Worm (Caenorhabditis elegans) whole organism, early embryonic: ENCODE results near the gene srj-14.

Experiments
- B0310.2 ChIP-seq: sonication (generic microtip); optimal IDR thresholded peaks from 2 replicates; lab custom pipeline; 2016; ENCODE audit warnings: mild to moderate bottlenecking, missing genetic modification characterization, missing compliant biosample characterization
- F13C5.2 ChIP-seq: sonication (generic microtip); optimal IDR thresholded peaks from 2 replicates; lab custom pipeline; 2017; ENCODE audit warnings: mild to moderate bottlenecking, missing genetic modification characterization, inconsistent platforms, missing compliant biosample characterization
- aly-1 ChIP-seq: sonication (generic microtip); optimal IDR thresholded peaks from 2 replicates; lab custom pipeline; 2016; ENCODE audit warnings: missing genetic modification characterization, missing compliant biosample characterization
- ama-1 ChIP-seq: fragments of 150-350 bp; optimal IDR thresholded peaks from 2 replicates; lab custom pipeline; 2014
- ceh-13 ChIP-seq: fragments of 200-800 bp; sonication (Bioruptor generic); optimal IDR thresholded peaks from 2 replicates; lab custom pipeline; 2018; ENCODE audit warnings: mild to moderate bottlenecking, missing genetic modification characterization, missing compliant biosample characterization
- ceh-36 ChIP-seq: sonication (generic microtip); optimal IDR thresholded peaks from 2 replicates; lab custom pipeline; 2016; ENCODE audit warnings: missing genetic modification characterization, inconsistent platforms, missing compliant biosample characterization
- ets-7 ChIP-seq: sonication (generic microtip); optimal IDR thresholded peaks from 2 replicates; lab custom pipeline; 2016; ENCODE audit warnings: missing genotype, missing genetic modification characterization, missing compliant biosample characterization
- flt-1 ChIP-seq: fragments of 200-800 bp; sonication (Bioruptor generic); IDR thresholded peaks from 2 replicates; pipeline ENCODE4 v1.3.6; 2022; ENCODE audit warnings: missing genetic modification characterization, missing compliant biosample characterization
- hmbx-1 ChIP-seq: sonication (generic microtip); optimal IDR thresholded peaks from 2 replicates; lab custom pipeline; 2016; ENCODE audit warnings: mild to moderate bottlenecking, missing genetic modification characterization, missing compliant biosample characterization
- hmg-4 ChIP-seq: fragments of 200-800 bp; sonication (Bioruptor generic); optimal IDR thresholded peaks from 2 replicates; lab custom pipeline; 2018; ENCODE audit warnings: mild to moderate bottlenecking, missing genetic modification characterization, missing compliant biosample characterization
- hnd-1 ChIP-seq: sonication (generic microtip); optimal IDR thresholded peaks from 2 replicates; lab custom pipeline; 2016; ENCODE audit warnings: missing genetic modification characterization, missing compliant biosample characterization
- pes-1 ChIP-seq: fragments of 200-800 bp; sonication (Bioruptor generic); IDR thresholded peaks from 2 replicates; pipeline ENCODE4 v1.3.6; 2022; ENCODE audit warnings: missing genetic modification reagents, missing genetic modification characterization, missing compliant biosample characterization
- scrt-1 ChIP-seq: fragments of 200-800 bp; sonication (Bioruptor generic); IDR thresholded peaks from 2 replicates; pipeline ENCODE4 v1.3.6; 2022; ENCODE audit warnings: missing genetic modification characterization, missing compliant biosample characterization
- sea-1 ChIP-seq: fragments of 200-800 bp; sonication (Bioruptor generic); conservative IDR thresholded peaks from 2 replicates; pipeline ENCODE4 v1.3.6; 2022; ENCODE audit warnings: missing genetic modification characterization, missing compliant biosample characterization
- tbx-11 ChIP-seq: fragments of 200-800 bp; sonication (Bioruptor generic); IDR thresholded peaks from 2 replicates; pipeline ENCODE4 v1.3.6; 2022; ENCODE audit warnings: missing genetic modification characterization, missing compliant biosample characterization
- tbx-37 ChIP-seq: fragments of 200-800 bp; sonication (Bioruptor generic); conservative IDR thresholded peaks from 2 replicates; pipeline ENCODE4 v1.3.6; 2022; ENCODE audit warnings: missing genetic modification reagents, missing genetic modification characterization, missing compliant biosample characterization
- tra-4 ChIP-seq: sonication (generic microtip); optimal IDR thresholded peaks from 2 replicates; lab custom pipeline; 2017; ENCODE audit warnings: missing genetic modification characterization, missing compliant biosample characterization

srj-14 gene

DNA sequence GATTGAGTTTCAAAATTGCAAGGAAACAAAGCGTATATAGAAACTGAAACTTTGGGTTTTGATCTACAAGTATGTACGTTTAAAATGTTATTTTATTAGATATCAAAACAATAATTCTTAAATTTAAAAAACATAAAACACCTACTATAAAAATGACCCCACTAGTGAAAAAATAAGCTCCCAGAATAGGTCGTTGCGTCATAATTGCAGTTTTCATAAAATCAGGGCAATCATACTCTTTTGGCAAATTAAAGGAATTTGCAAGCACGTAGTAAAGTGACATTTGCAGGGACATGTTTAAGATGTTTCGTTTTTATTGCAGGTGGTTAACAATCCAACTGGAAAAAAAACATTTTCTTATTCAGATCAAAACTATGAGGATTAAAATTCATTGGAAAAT is 39.0 kb downstream of the srj-14 start, which contains the start of gene srt-6:
Gene srt-6, minus strand, starts transcription at position 295 of the 400 bp plus-strand sequence.
- no peak for TF ChIP-seq flt-1 (GFP tag; lab: Robert Waterston, UW)
- TF ChIP-seq hnd-1 = no peak
- no peak for TF ChIP-seq ama-1
- no peak for TF ChIP-seq tbx-37 (GFP tag; lab: Robert Waterston, UW)
- no peak for TF ChIP-seq ceh-13
- no peak for TF ChIP-seq ets-7
- no peak for TF ChIP-seq tbx-11 (GFP tag; lab: Robert Waterston, UW)
- no peak for TF ChIP-seq B0310.2 (tag; lab: Kevin White, UChicago)
- TF ChIP-seq tra-4 (tag; lab: Kevin White, UChicago) = no peak
- TF ChIP-seq pes-1 (GFP tag; lab: Robert Waterston, UW) = no peak
- no peak for TF ChIP-seq ceh-36 (tag; lab: Kevin White, UChicago)
- TF ChIP-seq hmbx-1 (tag; lab: Kevin White, UChicago) = no peak
- no peak for TF ChIP-seq sea-1 (GFP tag; lab: Robert Waterston, UW)
- no peak for TF ChIP-seq aly-1 (tag; lab: Kevin White, UChicago)
- TF ChIP-seq hmg-4 (GFP tag; lab: Kevin White, UChicago) = no peak
- TF ChIP-seq scrt-1 (GFP tag; lab: Robert Waterston, UW) = no peak
- TF ChIP-seq F13C5.2 (tag; lab: Kevin White, UChicago) = no peak

DNA sequence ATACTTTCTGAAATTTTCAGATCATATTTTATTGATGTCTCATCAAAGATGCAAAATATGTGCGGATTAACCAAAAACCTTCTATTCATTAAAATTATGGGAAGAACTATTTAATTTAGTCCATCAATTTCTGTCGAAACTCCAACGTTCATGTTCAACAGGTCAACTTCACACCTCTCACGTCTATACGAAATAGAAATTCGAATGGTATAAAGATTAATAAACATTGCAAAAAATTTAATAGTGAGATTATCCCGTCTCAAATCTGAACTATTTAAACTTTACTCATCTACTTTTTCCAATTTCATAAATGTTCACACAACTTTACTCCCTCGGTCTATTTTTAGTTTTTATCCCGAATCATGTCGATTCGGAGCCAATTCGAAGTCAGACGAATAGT is 40.1 kb downstream of the srj-14 start, which contains the start of gene R13D7.2:
Gene R13D7.2, plus strand, starts transcription at position 301 of the 400 bp plus-strand sequence.
- TF ChIP-seq ets-7 (no peak), ceh-36 (tag; lab: Kevin White, UChicago) (no peak), F13C5.2 (tag; lab: Kevin White, UChicago) (no peak), hnd-1 (no peak), aly-1 (tag; lab: Kevin White, UChicago) (no peak), tbx-11 (GFP tag; lab: Robert Waterston, UW) (no peak), scrt-1 (GFP tag; lab: Robert Waterston, UW) (no peak), hmg-4 (GFP tag; lab: Kevin White, UChicago) (no peak), ceh-13 (no peak), tra-4 (tag; lab: Kevin White, UChicago) (no peak), tbx-37 (GFP tag; lab: Robert Waterston, UW) (no peak), ama-1 (no peak), flt-1 (GFP tag; lab: Robert Waterston, UW) (no peak), B0310.2 (tag; lab: Kevin White, UChicago) (no peak), hmbx-1 (tag; lab: Kevin White, UChicago) (no peak), sea-1 (GFP tag; lab: Robert Waterston, UW) (no peak), pes-1 (GFP tag; lab: Robert Waterston, UW) (no peak)

- TF ChIP-seq F13C5.2 (tag; lab: Kevin White, UChicago) (no peak), hmg-4 (GFP tag; lab: Kevin White, UChicago) (no peak), ceh-36 (tag; lab: Kevin White, UChicago) (no peak), flt-1 (GFP tag; lab: Robert Waterston, UW) (no peak), B0310.2 (tag; lab: Kevin White, UChicago) (no peak), hnd-1 (no peak), hmbx-1 (tag; lab: Kevin White, UChicago) (no peak), pes-1 (GFP tag; lab: Robert Waterston, UW) (no peak), ama-1 (no peak), tbx-11 (GFP tag; lab: Robert Waterston, UW) (no peak), sea-1 (GFP tag; lab: Robert Waterston, UW) (no peak), ceh-13 (no peak), tbx-37 (GFP tag; lab: Robert Waterston, UW) (no peak), ets-7 (no peak)
These were observed 42.2 kb downstream of the srj-14 start, which contains the start of gene str-41 for ce11 chrV:7411695-7412094. str-41 (plus strand) TSS chrV:7411995.

ce11 chrV:7413107-7413774 is 43.7 kb downstream of the srj-14 start, which contains the start of gene F18E3.11:
F18E3.11 (plus strand) TSS chrV:7413482.
- TF ChIP-seq ama-1 (no peak), B0310.2 (tag; lab: Kevin White, UChicago) (no peak), ets-7 (no peak), hmbx-1 (tag; lab: Kevin White, UChicago) (no peak)

DNA sequence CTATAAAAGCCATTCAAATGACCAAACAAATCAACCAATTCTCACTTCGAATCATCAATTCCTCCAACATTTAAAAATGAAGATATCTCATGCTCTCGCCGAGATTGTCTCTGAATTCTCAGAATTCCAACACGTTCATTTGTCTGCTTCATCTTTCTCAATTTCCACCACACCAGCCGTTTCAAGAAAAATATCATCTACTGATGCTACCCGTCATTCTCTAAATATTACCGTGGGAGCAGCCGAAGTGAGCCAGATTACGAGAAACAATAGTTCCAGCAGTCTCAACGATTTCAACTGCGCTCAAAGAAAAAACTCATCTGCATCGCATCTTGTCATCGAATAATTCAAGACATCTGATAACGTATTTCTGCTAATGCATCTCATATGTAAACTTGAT is 45.4 kb downstream of the srj-14 start, which contains the start of gene F18E3.12:
Gene F18E3.12, plus strand, starts transcription at position 77 of the 400 bp plus-strand sequence.
- no peak for TF ChIP-seq pes-1 (GFP tag; lab: Robert Waterston, UW)
- no peak for TF ChIP-seq B0310.2 (tag; lab: Kevin White, UChicago)
- no peak for TF ChIP-seq ceh-36 (tag; lab: Kevin White, UChicago)
- TF ChIP-seq tra-4 (tag; lab: Kevin White, UChicago) = no peak
- TF ChIP-seq hnd-1 = no peak
- no peak for TF ChIP-seq hmbx-1 (tag; lab: Kevin White, UChicago)
- no peak for TF ChIP-seq tbx-37 (GFP tag; lab: Robert Waterston, UW)
- TF ChIP-seq F13C5.2 (tag; lab: Kevin White, UChicago) = no peak
- no peak for TF ChIP-seq ceh-13
- TF ChIP-seq sea-1 (GFP tag; lab: Robert Waterston, UW) = no peak

ce11 chrV:7415780-7416428 is 46.4 kb downstream of the srj-14 start, which contains the start of gene F18E3.13:
F18E3.13 (plus strand) TSS chrV:7416164.
- TF ChIP-seq F13C5.2 (tag; lab: Kevin White, UChicago) (no peak), hmg-4 (GFP tag; lab: Kevin White, UChicago) (no peak), tbx-11 (GFP tag; lab: Robert Waterston, UW) (no peak), tbx-37 (GFP tag; lab: Robert Waterston, UW) (no peak), flt-1 (GFP tag; lab: Robert Waterston, UW) (no peak), pes-1 (GFP tag; lab: Robert Waterston, UW) (no peak), ceh-36 (tag; lab: Kevin White, UChicago) (no peak)
